Fruit fly (Drosophila melanogaster): ENCODE data around the gene CG42264.

- no peak for TF ChIP-seq CG34367 (tag; optimal IDR thresholded peaks at IDR 0.05)
- no peak for TF ChIP-seq EcR (GFP tag; optimal IDR thresholded peaks at IDR 0.05)
- no peak for TF ChIP-seq fd96Ca (GFP tag; IDR thresholded peaks at IDR 0.05)
- no peak for TF ChIP-seq CG4496 (GFP tag; IDR thresholded peaks at IDR 0.05)
- TF ChIP-seq CG12605 (GFP tag; IDR thresholded peaks at IDR 0.05), result no peak
- TF ChIP-seq Ets98B (GFP tag; IDR thresholded peaks at IDR 0.05), result no peak
- no peak for TF ChIP-seq CG17806 (tag; optimal IDR thresholded peaks at IDR 0.05)
- no peak for TF ChIP-seq gl (tag; optimal IDR thresholded peaks at IDR 0.05)
- TF ChIP-seq CG8301 (tag; optimal IDR thresholded peaks at IDR 0.05), result no peak
Observed at dm6 chrX:5791840-5792239, 15.4 kb upstream of the CG42264 start, which contains the start of gene CG12239.

Data from whole organism, pupa.